Fruit fly (Drosophila melanogaster) whole organism, wandering third instar larva: ENCODE measurements around the gene Dup99B.

ENCODE experiments used
- Abd-B ChIP-seq: fragments of >200 bp; optimal IDR thresholded peaks from 2 replicates; lab custom pipeline; 2017; ENCODE audit warnings: missing biosample characterization, missing genetic modification characterization
- CG32264 ChIP-seq: fragments of 200-800 bp; sonication (Bioruptor generic); optimal IDR thresholded peaks from 2 replicates; lab custom pipeline; 2016; ENCODE audit warnings: missing biosample characterization, missing genetic modification characterization
- CrebA ChIP-seq: fragments of 200-800 bp; sonication (Bioruptor generic); optimal IDR thresholded peaks from 2 replicates; lab custom pipeline; 2016; ENCODE audit warnings: missing biosample characterization, mild to moderate bottlenecking, missing genetic modification characterization, borderline replicate concordance
- Dfd ChIP-seq: fragments of >200 bp; optimal IDR thresholded peaks from 2 replicates; lab custom pipeline; 2017; ENCODE audit warnings: missing biosample characterization, missing genetic modification characterization
- Dif ChIP-seq: fragments of 200-275, 200-300 bp; sonication (Bioruptor generic); optimal IDR thresholded peaks from 2 replicates; lab custom pipeline; 2018; ENCODE audit warnings: missing biosample characterization, missing genetic modification characterization; ENCODE audit not compliant: partially characterized antibody
- GATAd ChIP-seq: sonication (Bioruptor generic); optimal IDR thresholded peaks from 2 replicates; lab custom pipeline; 2016; ENCODE audit warnings: missing biosample characterization, missing genetic modification characterization
- HLH106 ChIP-seq: fragments of 200-800 bp; optimal IDR thresholded peaks from 3 replicates; lab custom pipeline; 2019; ENCODE audit warnings: missing biosample characterization, mild to moderate bottlenecking, missing genetic modification characterization, moderate library complexity
- Hr83 ChIP-seq: fragments of 200-300 bp; sonication (Bioruptor generic); optimal IDR thresholded peaks from 2 replicates; lab custom pipeline; 2016; ENCODE audit warnings: missing biosample characterization, mild to moderate bottlenecking, missing genetic modification characterization, moderate library complexity; ENCODE audit not compliant: poor library complexity, severe bottlenecking
- Jra ChIP-seq: sonication (Bioruptor generic); optimal IDR thresholded peaks from 2 replicates; lab custom pipeline; 2016; ENCODE audit warnings: missing biosample characterization, missing genetic modification characterization
- Myc ChIP-seq: fragments of >200 bp; optimal IDR thresholded peaks from 2 replicates; lab custom pipeline; 2017
- N ChIP-seq: fragments of >200 bp; optimal IDR thresholded peaks from 2 replicates; lab custom pipeline; 2018; ENCODE audit warnings: missing biosample characterization, missing external identifiers, missing genetic modification characterization
- OdsH ChIP-seq: fragments of 200-800 bp; sonication (Bioruptor generic); optimal IDR thresholded peaks from 2 replicates; lab custom pipeline; 2016; ENCODE audit warnings: missing biosample characterization, mild to moderate bottlenecking, missing genetic modification characterization
- Rel ChIP-seq, 2 experiments: fragments of 200-800 bp; sonication (Bioruptor generic) in 1 of 2; optimal IDR thresholded peaks; 2 replicates in 1 of 2; 3 replicates in 1 of 2; lab custom pipeline; 2016 to 2019; ENCODE audit warnings: mild to moderate bottlenecking in 2 of 2, missing biosample characterization in 2 of 2, missing genetic modification characterization in 2 of 2, moderate library complexity in 1 of 2
- Sp1 ChIP-seq: fragments of 200-800 bp; sonication (Bioruptor generic); optimal IDR thresholded peaks from 3 replicates; lab custom pipeline; 2019; ENCODE audit warnings: missing biosample characterization, mild to moderate bottlenecking, missing genetic modification characterization, moderate library complexity
- Vsx2 ChIP-seq: fragments of 200-300, 225-300 bp; sonication (Bioruptor generic); optimal IDR thresholded peaks from 2 replicates; lab custom pipeline; 2018; ENCODE audit warnings: missing biosample characterization, missing genetic modification characterization; ENCODE audit not compliant: partially characterized antibody
- br ChIP-seq: fragments of 200-800 bp; sonication (Bioruptor generic); optimal IDR thresholded peaks from 2 replicates; lab custom pipeline; 2016; ENCODE audit warnings: missing biosample characterization, missing genetic modification characterization
- brk ChIP-seq: fragments of 200-800 bp; sonication (Bioruptor generic); optimal IDR thresholded peaks from 2 replicates; lab custom pipeline; 2016; ENCODE audit warnings: missing biosample characterization, mild to moderate bottlenecking, missing genetic modification characterization
- dl ChIP-seq, 2 experiments: fragments of 175-275, 200-275 bp in 1 of 2; fragments of 200-275 bp in 1 of 2; sonication (Bioruptor generic); optimal IDR thresholded peaks; lab custom pipeline; 2018; ENCODE audit warnings: mild to moderate bottlenecking in 2 of 2, missing biosample characterization in 2 of 2, missing genetic modification characterization in 2 of 2, moderate library complexity in 2 of 2; ENCODE audit not compliant: partially characterized antibody in 2 of 2, insufficient read depth in 1 of 2
- dmrt93B ChIP-seq: fragments of 200-800 bp; sonication (Bioruptor generic); optimal IDR thresholded peaks from 2 replicates; lab custom pipeline; 2018; ENCODE audit warnings: missing biosample characterization, mild to moderate bottlenecking, missing genetic modification characterization
- dsf ChIP-seq: sonication (Bioruptor generic); optimal IDR thresholded peaks from 2 replicates; lab custom pipeline; 2016; ENCODE audit warnings: missing biosample characterization, missing genetic modification characterization, borderline replicate concordance
- ey ChIP-seq: fragments of 200-800 bp; sonication (Bioruptor generic); optimal IDR thresholded peaks from 2 replicates; lab custom pipeline; 2016; ENCODE audit warnings: missing biosample characterization, missing genetic modification characterization
- foxo ChIP-seq, 2 experiments: fragments of 200-800 bp; sonication (Bioruptor generic); optimal IDR thresholded peaks; 2 replicates in 1 of 2; 3 replicates in 1 of 2; lab custom pipeline; 2016 to 2017; ENCODE audit warnings: missing biosample characterization in 2 of 2, missing genetic modification characterization in 2 of 2
- fru ChIP-seq: fragments of 200-800 bp; sonication (Bioruptor generic); optimal IDR thresholded peaks from 3 replicates; lab custom pipeline; 2016; ENCODE audit warnings: missing biosample characterization, mild to moderate bottlenecking, missing genetic modification characterization
- h ChIP-seq: fragments of 200-800 bp; sonication (Bioruptor generic); optimal IDR thresholded peaks from 3 replicates; lab custom pipeline; 2016; ENCODE audit warnings: missing biosample characterization, mild to moderate bottlenecking, missing genetic modification characterization
- lola ChIP-seq: fragments of >200 bp; optimal IDR thresholded peaks from 2 replicates; lab custom pipeline; 2017; ENCODE audit warnings: missing biosample characterization, missing genetic modification characterization
- pan ChIP-seq: fragments of >200 bp; optimal IDR thresholded peaks from 2 replicates; lab custom pipeline; 2017
- psq ChIP-seq: fragments of 200-800 bp; sonication (Bioruptor generic); optimal IDR thresholded peaks from 3 replicates; lab custom pipeline; 2017; ENCODE audit warnings: missing biosample characterization, mild to moderate bottlenecking, missing genetic modification characterization, moderate library complexity
- rgr ChIP-seq: fragments of 200-800 bp; sonication (Bioruptor generic); optimal IDR thresholded peaks from 3 replicates; lab custom pipeline; 2016; ENCODE audit warnings: missing biosample characterization, mild to moderate bottlenecking, missing genetic modification characterization
- sage ChIP-seq: fragments of 200-800 bp; sonication (Bioruptor generic); optimal IDR thresholded peaks from 2 replicates; lab custom pipeline; 2016; ENCODE audit warnings: missing biosample characterization, mild to moderate bottlenecking, missing genetic modification characterization
- sv ChIP-seq: fragments of 200-800 bp; sonication (Bioruptor generic); optimal IDR thresholded peaks from 3 replicates; lab custom pipeline; 2016; ENCODE audit warnings: missing biosample characterization, missing genetic modification characterization
- tai ChIP-seq: sonication (Bioruptor generic); optimal IDR thresholded peaks from 2 replicates; lab custom pipeline; 2016; ENCODE audit warnings: missing biosample characterization, missing genetic modification characterization
- woc ChIP-seq: sonication (Bioruptor generic); optimal IDR thresholded peaks from 2 replicates; lab custom pipeline; 2016; ENCODE audit warnings: missing biosample characterization, mild to moderate bottlenecking, missing genetic modification characterization

Dup99B gene

dm6 chr3R:29682152-29682600 lies 33.0 kb downstream of the Dup99B start, which contains the start of the genes CG7582 and Gycalpha99B:
Gene CG7582 (minus strand): TSS chr3R:29682278.
Gene Gycalpha99B (plus strand): TSS chr3R:29682503.
- no peak for TF ChIP-seq sv (GFP tag; lab: Kevin White, UChicago)
- TF ChIP-seq Rel (GFP tag; optimal IDR thresholded peaks at IDR 0.05; lab: Kevin White, UChicago), result no peak
- TF ChIP-seq Rel (tag; optimal IDR thresholded peaks at IDR 0.05; lab: Kevin White, UChicago), result no peak
- TF ChIP-seq Myc, result peak; percentile 65
- TF ChIP-seq Dif (GFP tag; lab: Kevin White, UChicago), result peak; percentile 66
- TF ChIP-seq N (GFP tag; lab: Kevin White, UChicago), result peak; percentile 7

dm6 chr3R:29681241-29681640 lies 33.9 kb downstream of the Dup99B start:
- TF ChIP-seq rgr (GFP tag; lab: Kevin White, UChicago), result no peak
- no peak for TF ChIP-seq dl (GFP tag; optimal IDR thresholded peaks at IDR 0.05; lab: Kevin White, UChicago; ENCODE audit: insufficient read depth in 1 of 2, partially characterized antibody in 2 of 2)
- TF ChIP-seq fru, result no peak
- no peak for TF ChIP-seq Myc
- no peak for TF ChIP-seq woc
- no peak for TF ChIP-seq OdsH (GFP tag; lab: Kevin White, UChicago)
- TF ChIP-seq brk (GFP tag; lab: Kevin White, UChicago), result no peak
- no peak for TF ChIP-seq Rel (GFP tag; optimal IDR thresholded peaks at IDR 0.05; lab: Kevin White, UChicago)
- TF ChIP-seq Rel (tag; optimal IDR thresholded peaks at IDR 0.05; lab: Kevin White, UChicago), result no peak

dm6 chr3R:29675333-29675732 lies 39.8 kb downstream of the Dup99B start, which contains the start of the genes Bub3 and Cap-D2:
Gene Bub3 (minus strand): TSS chr3R:29675421.
Gene Cap-D2 (plus strand): TSS chr3R:29675651.
- TF ChIP-seq rgr (GFP tag; lab: Kevin White, UChicago) (peak; percentile 69), OdsH (GFP tag; lab: Kevin White, UChicago) (peak; percentile 41), foxo (GFP tag; optimal IDR thresholded peaks at IDR 0.05; lab: Kevin White, UChicago) (peak in 1 of 2 experiments; percentile 77), lola (GFP tag; lab: Kevin White, UChicago) (no peak), Rel (GFP tag; optimal IDR thresholded peaks at IDR 0.05; lab: Kevin White, UChicago) (no peak), Rel (tag; optimal IDR thresholded peaks at IDR 0.05; lab: Kevin White, UChicago) (peak; percentile 19), sv (GFP tag; lab: Kevin White, UChicago) (peak; percentile 61), GATAd (GFP tag; lab: Kevin White, UChicago) (no peak), tai (GFP tag; lab: Kevin White, UChicago) (no peak), Jra (GFP tag; lab: Kevin White, UChicago) (no peak), Sp1 (peak; percentile 59), h (GFP tag; lab: Kevin White, UChicago) (peak; percentile 83), dmrt93B (GFP tag; lab: Kevin White, UChicago) (peak; percentile 35), N (GFP tag; lab: Kevin White, UChicago) (no peak), Myc (peak; percentile 28), Dif (GFP tag; lab: Kevin White, UChicago) (no peak), fru (peak; percentile 71), HLH106 (tag; lab: Kevin White, UChicago) (peak; percentile 55), br (peak; percentile 63), CrebA (GFP tag; lab: Kevin White, UChicago) (no peak), ey (peak; percentile 70), psq (GFP tag; lab: Kevin White, UChicago) (peak; percentile 25)

dm6 chr3R:29672156-29672555 lies 43.0 kb downstream of the Dup99B start, which contains the start of gene ppk19:
Gene ppk19 (plus strand): TSS chr3R:29672456.
- TF ChIP-seq Dfd (GFP tag; lab: Kevin White, UChicago), result no peak
- TF ChIP-seq CG32264 (GFP tag; lab: Kevin White, UChicago), result no peak
- no peak for TF ChIP-seq Sp1
- no peak for TF ChIP-seq HLH106 (tag; lab: Kevin White, UChicago)
- TF ChIP-seq lola (GFP tag; lab: Kevin White, UChicago), result no peak
- no peak for TF ChIP-seq tai (GFP tag; lab: Kevin White, UChicago)
- no peak for TF ChIP-seq OdsH (GFP tag; lab: Kevin White, UChicago)
- no peak for TF ChIP-seq sv (GFP tag; lab: Kevin White, UChicago)
- TF ChIP-seq foxo (GFP tag; optimal IDR thresholded peaks at IDR 0.05; lab: Kevin White, UChicago), result no peak
- TF ChIP-seq GATAd (GFP tag; lab: Kevin White, UChicago), result no peak
- TF ChIP-seq br, result no peak
- TF ChIP-seq Dif (GFP tag; lab: Kevin White, UChicago), result no peak
- TF ChIP-seq h (GFP tag; lab: Kevin White, UChicago), result no peak
- TF ChIP-seq N (GFP tag; lab: Kevin White, UChicago), result no peak

- TF ChIP-seq dmrt93B (GFP tag; lab: Kevin White, UChicago) (no peak), psq (GFP tag; lab: Kevin White, UChicago) (no peak), Myc (no peak), Hr83 (GFP tag; lab: Kevin White, UChicago) (no peak), Dfd (GFP tag; lab: Kevin White, UChicago) (no peak), lola (GFP tag; lab: Kevin White, UChicago) (no peak), sv (GFP tag; lab: Kevin White, UChicago) (no peak), br (no peak), Abd-B (GFP tag; lab: Kevin White, UChicago) (no peak), Vsx2 (GFP tag; lab: Kevin White, UChicago) (no peak), pan (no peak), ey (no peak), Jra (GFP tag; lab: Kevin White, UChicago) (no peak), sage (no peak), tai (GFP tag; lab: Kevin White, UChicago) (no peak), N (GFP tag; lab: Kevin White, UChicago) (no peak), CrebA (GFP tag; lab: Kevin White, UChicago) (no peak), foxo (GFP tag; optimal IDR thresholded peaks at IDR 0.05; lab: Kevin White, UChicago) (peak in 1 of 2 experiments; percentile 32), dsf (no peak), Rel (GFP tag; optimal IDR thresholded peaks at IDR 0.05; lab: Kevin White, UChicago) (no peak), Rel (tag; optimal IDR thresholded peaks at IDR 0.05; lab: Kevin White, UChicago) (peak; percentile 76), GATAd (GFP tag; lab: Kevin White, UChicago) (no peak), HLH106 (tag; lab: Kevin White, UChicago) (no peak), h (GFP tag; lab: Kevin White, UChicago) (peak; percentile 22)
Observed at dm6 chr3R:29671060-29671707, 44.0 kb downstream of the Dup99B start, which contains the start of gene Obp99a. Gene Obp99a (plus strand): TSS chr3R:29671657.
